Worm (Caenorhabditis elegans): ENCODE data around the gene din-1.

DNA sequence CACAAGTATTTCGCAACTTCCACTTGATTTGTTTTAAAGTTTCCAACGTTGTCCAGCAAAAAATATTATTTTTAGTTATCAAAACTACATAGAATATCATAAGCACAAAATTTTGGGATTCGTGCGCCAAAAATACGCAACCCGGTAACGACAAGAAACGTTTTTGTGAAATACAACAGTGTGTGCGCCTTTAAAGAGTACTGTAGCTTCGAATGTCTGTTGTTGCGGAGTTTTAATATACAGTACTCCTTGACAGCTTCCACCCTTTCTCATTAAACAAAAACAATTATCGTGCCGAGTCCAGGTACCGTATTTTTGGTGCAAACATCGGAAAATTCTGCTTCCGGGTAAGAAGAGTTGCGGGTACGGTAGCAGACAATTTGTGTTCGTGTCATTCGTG, 46.8 kb upstream of the din-1 start:
- no peak for TF ChIP-seq ztf-11 (tag; optimal IDR thresholded peaks at IDR 0.05)
- TF ChIP-seq blmp-1 (tag; optimal IDR thresholded peaks at IDR 0.05) = no peak
- no peak for TF ChIP-seq nhr-76 (tag; optimal IDR thresholded peaks at IDR 0.05)
- TF ChIP-seq mep-1 (tag; optimal IDR thresholded peaks at IDR 0.05) = no peak
- no peak for TF ChIP-seq cnd-1 (tag; optimal IDR thresholded peaks at IDR 0.05)
- no peak for TF ChIP-seq pha-4 (tag; optimal IDR thresholded peaks at IDR 0.05)

All from whole organism, mixed stage, embryonic.